Worm (Caenorhabditis elegans) whole organism, L4 larva: ENCODE results near the gene mrpl-48.
A peak's percentile ranks its signal among the peaks of the same experiment; 100 is the strongest.

Experiments
- F10B5.3 ChIP-seq: sonication (generic microtip); optimal IDR thresholded peaks from 2 replicates; lab custom pipeline; 2016; ENCODE audit warnings: mild to moderate bottlenecking, missing genetic modification characterization, missing compliant biosample characterization
- F37D6.2 ChIP-seq: sonication (generic microtip); optimal IDR thresholded peaks from 2 replicates; lab custom pipeline; 2016; ENCODE audit warnings: mild to moderate bottlenecking, missing genetic modification characterization, missing compliant biosample characterization
- F44E2.7 ChIP-seq: fragments of 200-800 bp; sonication (Bioruptor generic); IDR thresholded peaks from 2 replicates; pipeline ENCODE4 v2.1.2; 2022; ENCODE audit warnings: missing genetic modification characterization, missing compliant biosample characterization
- T20F7.1 ChIP-seq: fragments of 200-800 bp; sonication (Bioruptor generic); optimal IDR thresholded peaks from 2 replicates; lab custom pipeline; 2018; ENCODE audit warnings: mild to moderate bottlenecking, missing genetic modification characterization, missing compliant biosample characterization
- Y105C5A.15 ChIP-seq: fragments of 200-800 bp; sonication (Bioruptor generic); IDR thresholded peaks from 2 replicates; pipeline ENCODE4 v1.3.6; 2022; ENCODE audit warnings: missing genetic modification characterization, missing compliant biosample characterization
- Y48G9A.11 ChIP-seq: fragments of 200-800 bp; sonication (Bioruptor generic); IDR thresholded peaks from 2 replicates; pipeline ENCODE4 v1.3.6; 2022; ENCODE audit warnings: missing genetic modification reagents, missing genetic modification characterization, missing compliant biosample characterization
- Y5F2A.4 ChIP-seq: fragments of 200-800 bp; sonication (Bioruptor generic); optimal IDR thresholded peaks from 2 replicates; lab custom pipeline; 2018; ENCODE audit warnings: mild to moderate bottlenecking, missing genetic modification characterization, missing compliant biosample characterization
- Y75B8A.6 ChIP-seq: fragments of 200-800 bp; sonication (Bioruptor generic); IDR thresholded peaks from 2 replicates; pipeline ENCODE4 v1.3.6; 2022; ENCODE audit warnings: missing genetic modification reagents, missing genetic modification characterization, missing compliant biosample characterization
- aha-1 ChIP-seq: fragments of 150-350 bp; peaks from one replicate; lab custom pipeline; 2014; ENCODE audit warnings: missing biosample characterization, missing genetic modification characterization
- ama-1 ChIP-seq: fragments of 150-350 bp; optimal IDR thresholded peaks from 2 replicates; lab custom pipeline; 2014; ENCODE audit warnings: inconsistent platforms, mixed read lengths
- attf-4 ChIP-seq: sonication (generic microtip); optimal IDR thresholded peaks from 3 replicates; lab custom pipeline; 2017; ENCODE audit warnings: missing biosample characterization, missing genetic modification characterization
- ceh-28 ChIP-seq: fragments of 150-350 bp; optimal IDR thresholded peaks from 2 replicates; lab custom pipeline; 2014; ENCODE audit warnings: missing biosample characterization, missing genetic modification reagents, missing genetic modification characterization
- ceh-62 ChIP-seq: sonication (generic microtip); optimal IDR thresholded peaks from 2 replicates; lab custom pipeline; 2017; ENCODE audit warnings: missing biosample characterization, missing genetic modification characterization
- ceh-82 ChIP-seq: sonication (generic microtip); optimal IDR thresholded peaks from 2 replicates; lab custom pipeline; 2017; ENCODE audit warnings: missing biosample characterization, missing genetic modification characterization
- cey-2 ChIP-seq: sonication (generic microtip); optimal IDR thresholded peaks from 3 replicates; lab custom pipeline; 2017; ENCODE audit warnings: missing genetic modification characterization, mild to moderate bottlenecking, missing compliant biosample characterization, antibody characterized with exemption, borderline replicate concordance; ENCODE audit not compliant: insufficient read depth
- daf-16 ChIP-seq, 3 experiments: sonication (generic microtip); optimal IDR thresholded peaks; 2 replicates each; lab custom pipeline; 2016 to 2017; ENCODE audit warnings: missing genetic modification characterization in 3 of 3, missing genetic modification reagents in 3 of 3, mild to moderate bottlenecking in 2 of 3, missing compliant biosample characterization in 2 of 3, missing biosample characterization in 1 of 3, moderate library complexity in 1 of 3
- daf-19 ChIP-seq: fragments of 200-800 bp; sonication (Bioruptor generic); conservative IDR thresholded peaks from 2 replicates; pipeline ENCODE4 v1.3.6; 2022; ENCODE audit warnings: missing genetic modification characterization, missing compliant biosample characterization
- dve-1 ChIP-seq: sonication (generic microtip); optimal IDR thresholded peaks from 2 replicates; lab custom pipeline; 2017; ENCODE audit warnings: antibody characterized with exemption, mild to moderate bottlenecking, missing genetic modification characterization, missing compliant biosample characterization; ENCODE audit not compliant: insufficient read depth
- egl-27 ChIP-seq: sonication (generic microtip); optimal IDR thresholded peaks from 3 replicates; lab custom pipeline; 2017; ENCODE audit warnings: missing biosample characterization, missing genetic modification reagents, missing genetic modification characterization
- egl-43 ChIP-seq: fragments of 200-800 bp; sonication (Bioruptor generic); IDR thresholded peaks from 2 replicates; pipeline ENCODE4 v1.3.6; 2022; ENCODE audit warnings: missing genetic modification reagents, missing genetic modification characterization, missing compliant biosample characterization
- fkh-10 ChIP-seq: fragments of 150-350 bp; optimal IDR thresholded peaks from 2 replicates; lab custom pipeline; 2014; ENCODE audit warnings: missing biosample characterization, missing genetic modification reagents, missing genetic modification characterization
- gei-8 ChIP-seq: fragments of 200-800 bp; sonication (Bioruptor generic); optimal IDR thresholded peaks from 2 replicates; lab custom pipeline; 2018; ENCODE audit warnings: mild to moderate bottlenecking, missing genetic modification characterization, missing compliant biosample characterization
- hif-1 ChIP-seq, 2 experiments: sonication (generic microtip); optimal IDR thresholded peaks; 2 replicates each; lab custom pipeline; 2016 to 2017; ENCODE audit warnings: missing compliant biosample characterization in 2 of 2, missing genetic modification characterization in 2 of 2, missing genetic modification reagents in 2 of 2, missing genotype in 2 of 2, mild to moderate bottlenecking in 1 of 2
- hlh-11 ChIP-seq: fragments of 200-800 bp; sonication (Bioruptor generic); optimal IDR thresholded peaks from 2 replicates; lab custom pipeline; 2018; ENCODE audit warnings: mild to moderate bottlenecking, missing genetic modification characterization, missing compliant biosample characterization
- hmg-1.1 ChIP-seq: fragments of 200-800 bp; sonication (Bioruptor generic); IDR thresholded peaks from 2 replicates; pipeline ENCODE4 v1.3.6; 2022; ENCODE audit warnings: missing genetic modification reagents, missing genetic modification characterization, missing compliant biosample characterization
- lin-1 ChIP-seq: fragments of 200-800 bp; sonication (Bioruptor generic); IDR thresholded peaks from 2 replicates; pipeline ENCODE4 v1.3.6; 2022; ENCODE audit warnings: missing genetic modification reagents, missing genetic modification characterization, missing compliant biosample characterization
- lin-29 ChIP-seq: fragments of 200-800 bp; sonication (Bioruptor generic); IDR thresholded peaks from 2 replicates; pipeline ENCODE4 v1.3.6; 2022; ENCODE audit warnings: missing genetic modification reagents, missing genetic modification characterization, missing compliant biosample characterization
- lin-38 ChIP-seq: fragments of 200-800 bp; sonication (Bioruptor generic); IDR thresholded peaks from 2 replicates; pipeline ENCODE4 v1.3.6; 2022; ENCODE audit warnings: missing genetic modification reagents, missing genetic modification characterization, missing compliant biosample characterization
- lin-39 ChIP-seq: fragments of 150-350 bp; optimal IDR thresholded peaks from 2 replicates; lab custom pipeline; 2014; ENCODE audit warnings: missing biosample characterization, missing genetic modification reagents, missing genetic modification characterization
- lsy-2 ChIP-seq, 2 experiments: fragments of 150-350 bp in 1 of 2; sonication (generic microtip) in 1 of 2; optimal IDR thresholded peaks; 2 replicates each; lab custom pipeline; 2014 to 2017; ENCODE audit warnings: missing biosample characterization in 2 of 2, missing genetic modification characterization in 2 of 2
- mdl-1 ChIP-seq, 2 experiments: fragments of 150-350 bp in 1 of 2; sonication (generic microtip) in 1 of 2; optimal IDR thresholded peaks; 2 replicates each; lab custom pipeline; 2014 to 2017; ENCODE audit warnings: missing biosample characterization in 2 of 2, missing genetic modification characterization in 2 of 2
- mes-2 ChIP-seq: sonication (generic microtip); optimal IDR thresholded peaks from 2 replicates; lab custom pipeline; 2016; ENCODE audit warnings: missing genotype, mild to moderate bottlenecking, missing genetic modification characterization, missing compliant biosample characterization; ENCODE audit not compliant: poor library complexity, severe bottlenecking
- nhr-11 ChIP-seq: fragments of 150-350 bp; optimal IDR thresholded peaks from 2 replicates; lab custom pipeline; 2014; ENCODE audit warnings: missing biosample characterization, missing genetic modification characterization
- nhr-111 ChIP-seq: fragments of 200-800 bp; sonication (Bioruptor generic); optimal IDR thresholded peaks from 2 replicates; lab custom pipeline; 2018; ENCODE audit warnings: mild to moderate bottlenecking, missing genetic modification characterization, missing compliant biosample characterization
- nhr-25 ChIP-seq: sonication (generic microtip); optimal IDR thresholded peaks from 2 replicates; lab custom pipeline; 2017; ENCODE audit warnings: missing genetic modification characterization, mild to moderate bottlenecking, missing compliant biosample characterization, antibody characterized with exemption, moderate library complexity, borderline replicate concordance; ENCODE audit not compliant: insufficient read depth
- nhr-42 ChIP-seq: fragments of 200-800 bp; sonication (Bioruptor generic); IDR thresholded peaks from 2 replicates; pipeline ENCODE4 v1.3.6; 2022; ENCODE audit warnings: missing genetic modification characterization, missing compliant biosample characterization
- nhr-48 ChIP-seq: sonication (generic microtip); optimal IDR thresholded peaks from 2 replicates; lab custom pipeline; 2016; ENCODE audit warnings: mild to moderate bottlenecking, missing genetic modification characterization, missing compliant biosample characterization
- nhr-6 ChIP-seq: fragments of 150-350 bp; optimal IDR thresholded peaks from 2 replicates; lab custom pipeline; 2014; ENCODE audit warnings: missing biosample characterization, missing genetic modification characterization
- nhr-76 ChIP-seq: fragments of 150-350 bp; optimal IDR thresholded peaks from 2 replicates; lab custom pipeline; 2014; ENCODE audit warnings: missing biosample characterization, missing genetic modification characterization
- pha-4 ChIP-seq, 2 experiments: fragments of 150-350 bp in 1 of 2; fragments of 200-800 bp in 1 of 2; sonication (Bioruptor generic) in 1 of 2; IDR thresholded peaks in 1 of 2; optimal IDR thresholded peaks in 1 of 2; 2 replicates each; pipeline versions ENCODE4 v1.3.6 to Lab custom; 2014 to 2022; ENCODE audit warnings: missing genetic modification characterization in 2 of 2, missing genetic modification reagents in 2 of 2, missing biosample characterization in 1 of 2, missing compliant biosample characterization in 1 of 2
- php-3 ChIP-seq: fragments of 200-800 bp; sonication (Bioruptor generic); IDR thresholded peaks from 2 replicates; pipeline ENCODE4 v1.3.6; 2022; ENCODE audit warnings: missing genetic modification reagents, missing genetic modification characterization, missing compliant biosample characterization
- saeg-2 ChIP-seq: fragments of 200-800 bp; sonication (Bioruptor generic); IDR thresholded peaks from 2 replicates; pipeline ENCODE4 v1.3.6; 2022; ENCODE audit warnings: missing genetic modification reagents, missing genetic modification characterization, missing compliant biosample characterization
- sdz-12 ChIP-seq: fragments of 200-800 bp; sonication (Bioruptor generic); optimal IDR thresholded peaks from 2 replicates; lab custom pipeline; 2018; ENCODE audit warnings: mild to moderate bottlenecking, missing genetic modification characterization, missing compliant biosample characterization
- snpc-4 ChIP-seq: fragments of 150-350 bp; optimal IDR thresholded peaks from 2 replicates; lab custom pipeline; 2014; ENCODE audit warnings: missing biosample characterization, missing genetic modification characterization
- tra-1 ChIP-seq: fragments of 200-800 bp; sonication (Bioruptor generic); IDR thresholded peaks from 2 replicates; pipeline ENCODE4 v1.3.6; 2022; ENCODE audit warnings: missing genetic modification reagents, missing genetic modification characterization, missing compliant biosample characterization
- vab-7 ChIP-seq: fragments of 200-800 bp; sonication (Bioruptor generic); IDR thresholded peaks from 2 replicates; pipeline ENCODE4 v1.3.6; 2022; ENCODE audit warnings: missing genetic modification reagents, missing genetic modification characterization, missing compliant biosample characterization
- zag-1 ChIP-seq: fragments of 150-350 bp; optimal IDR thresholded peaks from 2 replicates; lab custom pipeline; 2014; ENCODE audit warnings: missing biosample characterization, missing genetic modification characterization

Gene mrpl-48

ce11 chrV:5576008-5576407 lies 17.5 kb upstream of the mrpl-48 start (continued):
- no peak for TF ChIP-seq Y48G9A.11 (GFP tag; lab: Robert Waterston, UW)
- no peak; the same call in 1 of the 2 replicates for TF ChIP-seq pha-4 (GFP tag; IDR thresholded peaks at IDR 0.05; lab: Robert Waterston, UW)
- TF ChIP-seq pha-4 (tag; optimal IDR thresholded peaks at IDR 0.05; lab: Kevin White, UChicago), result peak; percentile 61
- TF ChIP-seq T20F7.1 (GFP tag; lab: Kevin White, UChicago), result peak; percentile 45
- peak; percentile 60; the same call in 1 of the 2 replicates for TF ChIP-seq nhr-42 (GFP tag; lab: Robert Waterston, UW)
- 0 out of 2 replicates have a peak, but pooled peaks have one; percentile 18 for TF ChIP-seq tra-1 (GFP tag; lab: Robert Waterston, UW)
- TF ChIP-seq Y75B8A.6 (GFP tag; lab: Robert Waterston, UW), result no peak
- peak; percentile 54 for TF ChIP-seq lin-38 (GFP tag; lab: Robert Waterston, UW)
- 0 out of 2 replicates have a peak, but pooled peaks have one; percentile 63 for TF ChIP-seq egl-43 (GFP tag; lab: Robert Waterston, UW)
- TF ChIP-seq daf-19, result 0 out of 2 replicates have a peak, but pooled peaks have one; percentile 56
- TF ChIP-seq vab-7 (GFP tag; lab: Robert Waterston, UW), result no peak
- peak in 1 of 2 experiments; percentile 59 for TF ChIP-seq hif-1 (tag; optimal IDR thresholded peaks at IDR 0.05; lab: Kevin White, UChicago)
- TF ChIP-seq hlh-11 (tag; lab: Kevin White, UChicago), result no peak
- TF ChIP-seq ceh-62, result no peak
- no peak for TF ChIP-seq nhr-25 (tag; lab: Kevin White, UChicago)
- TF ChIP-seq php-3, result 0 out of 2 replicates have a peak, but pooled peaks have one; percentile 25
- TF ChIP-seq saeg-2, result no peak
- no peak for TF ChIP-seq nhr-76
- TF ChIP-seq nhr-48, result peak; percentile 55
- no peak for TF ChIP-seq zag-1
- TF ChIP-seq gei-8 (GFP tag; lab: Kevin White, UChicago), result no peak
- no peak for TF ChIP-seq ama-1 (lab: Kevin White, UChicago)
- no peak for TF ChIP-seq nhr-11 (tag; lab: Kevin White, UChicago)
- TF ChIP-seq sdz-12 (GFP tag; lab: Kevin White, UChicago), result no peak
- no peak for TF ChIP-seq mdl-1 (tag; optimal IDR thresholded peaks at IDR 0.05; lab: Kevin White, UChicago)
- TF ChIP-seq daf-16 (GFP tag; optimal IDR thresholded peaks at IDR 0.05; lab: Kevin White, UChicago), result peak in 1 of 2 experiments; percentile 44
- peak; percentile 90 for TF ChIP-seq daf-16 (tag; optimal IDR thresholded peaks at IDR 0.05; lab: Kevin White, UChicago)
- TF ChIP-seq nhr-111 (GFP tag; lab: Kevin White, UChicago), result no peak
- no peak for TF ChIP-seq F10B5.3
- TF ChIP-seq lin-39, result no peak
- TF ChIP-seq snpc-4 (tag; lab: Kevin White, UChicago), result peak; percentile 91
- no peak for TF ChIP-seq egl-27 (tag; lab: Kevin White, UChicago)
- no peak for TF ChIP-seq F44E2.7 (GFP tag; lab: Robert Waterston, UW)
- peak; percentile 57 for TF ChIP-seq mes-2 (tag; lab: Kevin White, UChicago)

DNA sequence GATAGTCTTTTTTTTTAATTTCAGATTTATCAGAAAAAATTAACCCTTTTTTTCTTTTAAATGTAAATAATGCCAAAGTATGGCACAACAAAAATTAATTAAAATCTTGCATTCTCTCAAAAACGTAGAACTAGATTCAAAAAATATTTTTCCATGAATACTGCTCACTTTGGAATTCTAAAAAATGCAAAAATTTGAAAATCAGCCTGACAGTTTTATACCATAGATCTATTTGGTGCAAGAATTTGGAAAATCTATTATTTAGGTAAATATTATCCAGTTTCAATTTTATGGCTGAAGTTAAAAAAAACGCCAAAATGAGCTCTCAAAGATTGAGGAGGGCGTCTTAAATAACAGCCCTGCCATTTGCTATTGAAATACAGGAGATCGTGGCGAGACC lies 13.8 kb upstream of the mrpl-48 start:
- no peak for TF ChIP-seq F37D6.2
- peak; percentile 94 for TF ChIP-seq aha-1 (tag; lab: Kevin White, UChicago)

DNA sequence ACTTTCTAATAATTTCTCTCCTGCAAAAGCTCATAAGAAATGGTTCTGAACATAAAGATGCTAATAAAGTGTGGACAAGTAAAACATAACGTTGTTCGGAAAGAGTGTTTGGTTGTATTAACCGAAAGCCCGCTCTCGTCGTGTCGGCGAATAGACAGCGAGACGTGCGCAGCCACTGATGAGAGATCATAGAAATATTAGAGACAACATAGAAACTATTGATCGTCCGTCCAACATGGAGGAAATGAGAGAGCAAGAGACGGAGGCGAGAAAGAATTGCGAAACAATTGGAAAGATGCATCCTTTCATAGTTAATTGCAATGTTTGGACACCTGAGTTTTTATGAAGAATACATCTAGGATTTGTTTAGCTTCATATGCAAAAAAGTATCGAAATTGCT lies 13.0 kb upstream of the mrpl-48 start:
- TF ChIP-seq Y5F2A.4 (GFP tag; lab: Kevin White, UChicago) (no peak), Y75B8A.6 (GFP tag; lab: Robert Waterston, UW) (no peak), hmg-1.1 (GFP tag; lab: Robert Waterston, UW) (peak; percentile 73), lin-38 (GFP tag; lab: Robert Waterston, UW) (no peak), lin-29 (GFP tag; lab: Robert Waterston, UW) (no peak), Y48G9A.11 (GFP tag; lab: Robert Waterston, UW) (no peak), ceh-82 (no peak), pha-4 (GFP tag; IDR thresholded peaks at IDR 0.05; lab: Robert Waterston, UW) (no peak), pha-4 (tag; optimal IDR thresholded peaks at IDR 0.05; lab: Kevin White, UChicago) (no peak), ceh-62 (no peak), lsy-2 (tag; optimal IDR thresholded peaks at IDR 0.05; lab: Kevin White, UChicago) (peak; percentile 41 to 81), nhr-6 (tag; lab: Kevin White, UChicago) (peak; percentile 24), mdl-1 (tag; optimal IDR thresholded peaks at IDR 0.05; lab: Kevin White, UChicago) (no peak), Y105C5A.15 (GFP tag; lab: Robert Waterston, UW) (no peak), dve-1 (tag; lab: Kevin White, UChicago) (peak; percentile 71), attf-4 (tag; lab: Kevin White, UChicago) (no peak), ceh-28 (peak; percentile 58), cey-2 (tag; lab: Kevin White, UChicago) (no peak), lin-1 (GFP tag; lab: Robert Waterston, UW) (no peak), T20F7.1 (GFP tag; lab: Kevin White, UChicago) (no peak), fkh-10 (no peak)
